Fruit fly (Drosophila melanogaster) S2 (cell line): ENCODE results near the gene Frmd5.

ENCODE experiments used
- CG8478 ChIP-seq: fragments of >200 bp; optimal IDR thresholded peaks from 2 replicates; lab custom pipeline; 2018
- CTCF ChIP-seq, 2 experiments: fragments of >200 bp; optimal IDR thresholded peaks; 2 replicates each; lab custom pipeline; 2018

DNA sequence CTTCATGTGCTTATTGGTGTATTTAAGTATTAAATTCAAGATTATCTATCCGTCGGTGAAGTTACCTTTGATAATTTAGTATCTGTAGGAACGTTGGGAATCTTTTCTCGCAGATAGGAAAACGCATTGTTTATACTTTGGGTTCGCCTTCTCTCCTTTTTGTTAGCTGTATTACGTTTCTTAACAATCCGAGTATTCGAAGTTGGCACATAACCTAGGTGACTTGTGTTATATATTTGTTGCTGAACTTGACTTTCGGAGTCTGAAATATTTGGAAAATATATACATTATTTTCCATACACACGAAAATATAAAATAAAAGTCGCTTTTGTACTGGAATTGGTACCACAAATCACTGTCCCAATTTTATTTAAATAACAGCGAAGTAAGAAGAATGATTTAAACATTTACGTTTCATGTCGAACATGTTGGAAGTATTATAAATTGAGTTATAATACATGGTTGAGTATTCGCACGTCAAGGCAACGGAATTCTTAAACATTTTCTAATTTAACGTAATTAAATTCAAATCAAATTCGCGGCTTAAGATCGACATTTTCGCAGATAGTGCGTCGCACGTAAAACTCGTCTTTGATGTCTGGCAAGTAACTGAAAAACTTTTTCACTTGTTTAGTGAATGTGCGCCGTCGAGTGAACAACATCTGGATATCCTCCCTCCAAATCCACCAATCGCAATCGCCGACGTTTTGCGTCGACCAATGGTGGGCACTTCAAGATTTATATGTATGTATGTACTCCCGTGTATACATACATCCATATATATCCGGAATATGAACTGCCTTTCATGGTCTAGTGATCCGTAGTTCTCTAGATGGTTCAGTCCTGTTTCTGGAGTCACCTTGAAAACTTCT lies 49.2 kb upstream of the Frmd5 start, which contains the start of gene Hand:
- TF ChIP-seq CTCF (optimal IDR thresholded peaks at IDR 0.05; lab: Kevin White, UChicago), result no peak
- TF ChIP-seq CG8478 (lab: Kevin White, UChicago), result no peak
